Fruit fly (Drosophila melanogaster) Kc167 (cell line): Measurements from ENCODE around the gene Dip-C.

Experiments
- Myc ChIP-seq: fragments of >200 bp; optimal IDR thresholded peaks from 2 replicates; lab custom pipeline; 2017; ENCODE audit warnings: missing external identifiers
- Sin3A ChIP-seq: fragments of >200 bp; optimal IDR thresholded peaks from 2 replicates; lab custom pipeline; 2018; ENCODE audit warnings: missing external identifiers
- h ChIP-seq: fragments of >200 bp; optimal IDR thresholded peaks from 3 replicates; lab custom pipeline; 2018; ENCODE audit warnings: missing external identifiers
- psq ChIP-seq: fragments of >200 bp; optimal IDR thresholded peaks from 2 replicates; lab custom pipeline; 2017; ENCODE audit warnings: missing external identifiers
- ttk ChIP-seq: sonication (Bioruptor generic); optimal IDR thresholded peaks from 2 replicates; lab custom pipeline; 2017; ENCODE audit warnings: missing external identifiers

dm6 chr3R:12413274-12413958 lies at the start of gene Dip-C, which contains the start of gene pps:
- TF ChIP-seq psq (lab: Kevin White, UChicago) (no peak), Sin3A (lab: Kevin White, UChicago) (no peak), ttk (lab: Kevin White, UChicago) (no peak), h (lab: Kevin White, UChicago) (no peak), Myc (lab: Kevin White, UChicago) (no peak)
